Fruit fly (Drosophila melanogaster) whole organism, wandering third instar larva: ENCODE results near the gene CG3618.
A peak's percentile ranks its signal among the peaks of the same experiment; 100 is the strongest.

Source experiments
- Abd-B ChIP-seq: fragments of >200 bp; optimal IDR thresholded peaks from 2 replicates; lab custom pipeline; 2017; ENCODE audit warnings: missing biosample characterization, missing genetic modification characterization
- CG9705 ChIP-seq: fragments of 200-800 bp; sonication (Bioruptor generic); optimal IDR thresholded peaks from 2 replicates; lab custom pipeline; 2018; ENCODE audit warnings: missing biosample characterization, mild to moderate bottlenecking, missing genetic modification characterization
- Dfd ChIP-seq: fragments of >200 bp; optimal IDR thresholded peaks from 2 replicates; lab custom pipeline; 2017; ENCODE audit warnings: missing biosample characterization, missing genetic modification characterization
- Dif ChIP-seq: fragments of 200-275, 200-300 bp; sonication (Bioruptor generic); optimal IDR thresholded peaks from 2 replicates; lab custom pipeline; 2018; ENCODE audit warnings: missing biosample characterization, missing genetic modification characterization; ENCODE audit not compliant: partially characterized antibody
- GATAd ChIP-seq: sonication (Bioruptor generic); optimal IDR thresholded peaks from 2 replicates; lab custom pipeline; 2016; ENCODE audit warnings: missing biosample characterization, missing genetic modification characterization
- Hnf4 ChIP-seq: fragments of 200-800 bp; sonication (Bioruptor generic); optimal IDR thresholded peaks from 2 replicates; lab custom pipeline; 2016; ENCODE audit warnings: missing biosample characterization, mild to moderate bottlenecking, missing genetic modification characterization
- Hr83 ChIP-seq: fragments of 200-300 bp; sonication (Bioruptor generic); optimal IDR thresholded peaks from 2 replicates; lab custom pipeline; 2016; ENCODE audit warnings: missing biosample characterization, mild to moderate bottlenecking, missing genetic modification characterization, moderate library complexity; ENCODE audit not compliant: poor library complexity, severe bottlenecking
- Mio ChIP-seq: sonication (Bioruptor generic); optimal IDR thresholded peaks from 2 replicates; lab custom pipeline; 2016; ENCODE audit warnings: missing biosample characterization, missing genetic modification characterization
- Myc ChIP-seq: fragments of >200 bp; optimal IDR thresholded peaks from 2 replicates; lab custom pipeline; 2017
- N ChIP-seq: fragments of >200 bp; optimal IDR thresholded peaks from 2 replicates; lab custom pipeline; 2018; ENCODE audit warnings: missing biosample characterization, missing external identifiers, missing genetic modification characterization
- OdsH ChIP-seq: fragments of 200-800 bp; sonication (Bioruptor generic); optimal IDR thresholded peaks from 2 replicates; lab custom pipeline; 2016; ENCODE audit warnings: missing biosample characterization, mild to moderate bottlenecking, missing genetic modification characterization
- Sp1 ChIP-seq: fragments of 200-800 bp; sonication (Bioruptor generic); optimal IDR thresholded peaks from 3 replicates; lab custom pipeline; 2019; ENCODE audit warnings: missing biosample characterization, mild to moderate bottlenecking, missing genetic modification characterization, moderate library complexity
- Vsx2 ChIP-seq: fragments of 200-300, 225-300 bp; sonication (Bioruptor generic); optimal IDR thresholded peaks from 2 replicates; lab custom pipeline; 2018; ENCODE audit warnings: missing biosample characterization, missing genetic modification characterization; ENCODE audit not compliant: partially characterized antibody
- br ChIP-seq: fragments of 200-800 bp; sonication (Bioruptor generic); optimal IDR thresholded peaks from 2 replicates; lab custom pipeline; 2016; ENCODE audit warnings: missing biosample characterization, missing genetic modification characterization
- dl ChIP-seq, 2 experiments: fragments of 175-275, 200-275 bp in 1 of 2; fragments of 200-275 bp in 1 of 2; sonication (Bioruptor generic); optimal IDR thresholded peaks; lab custom pipeline; 2018; ENCODE audit warnings: mild to moderate bottlenecking in 2 of 2, missing biosample characterization in 2 of 2, missing genetic modification characterization in 2 of 2, moderate library complexity in 2 of 2; ENCODE audit not compliant: partially characterized antibody in 2 of 2, insufficient read depth in 1 of 2
- dmrt93B ChIP-seq: fragments of 200-800 bp; sonication (Bioruptor generic); optimal IDR thresholded peaks from 2 replicates; lab custom pipeline; 2018; ENCODE audit warnings: missing biosample characterization, mild to moderate bottlenecking, missing genetic modification characterization
- dsf ChIP-seq: sonication (Bioruptor generic); optimal IDR thresholded peaks from 2 replicates; lab custom pipeline; 2016; ENCODE audit warnings: missing biosample characterization, missing genetic modification characterization, borderline replicate concordance
- ey ChIP-seq: fragments of 200-800 bp; sonication (Bioruptor generic); optimal IDR thresholded peaks from 2 replicates; lab custom pipeline; 2016; ENCODE audit warnings: missing biosample characterization, missing genetic modification characterization
- fru ChIP-seq: fragments of 200-800 bp; sonication (Bioruptor generic); optimal IDR thresholded peaks from 3 replicates; lab custom pipeline; 2016; ENCODE audit warnings: missing biosample characterization, mild to moderate bottlenecking, missing genetic modification characterization
- h ChIP-seq: fragments of 200-800 bp; sonication (Bioruptor generic); optimal IDR thresholded peaks from 3 replicates; lab custom pipeline; 2016; ENCODE audit warnings: missing biosample characterization, mild to moderate bottlenecking, missing genetic modification characterization
- lola ChIP-seq: fragments of >200 bp; optimal IDR thresholded peaks from 2 replicates; lab custom pipeline; 2017; ENCODE audit warnings: missing biosample characterization, missing genetic modification characterization
- pan ChIP-seq: fragments of >200 bp; optimal IDR thresholded peaks from 2 replicates; lab custom pipeline; 2017
- rgr ChIP-seq: fragments of 200-800 bp; sonication (Bioruptor generic); optimal IDR thresholded peaks from 3 replicates; lab custom pipeline; 2016; ENCODE audit warnings: missing biosample characterization, mild to moderate bottlenecking, missing genetic modification characterization
- sage ChIP-seq: fragments of 200-800 bp; sonication (Bioruptor generic); optimal IDR thresholded peaks from 2 replicates; lab custom pipeline; 2016; ENCODE audit warnings: missing biosample characterization, mild to moderate bottlenecking, missing genetic modification characterization
- sv ChIP-seq: fragments of 200-800 bp; sonication (Bioruptor generic); optimal IDR thresholded peaks from 3 replicates; lab custom pipeline; 2016; ENCODE audit warnings: missing biosample characterization, missing genetic modification characterization
- tai ChIP-seq: sonication (Bioruptor generic); optimal IDR thresholded peaks from 2 replicates; lab custom pipeline; 2016; ENCODE audit warnings: missing biosample characterization, missing genetic modification characterization
- usp ChIP-seq: fragments of >200 bp; optimal IDR thresholded peaks from 2 replicates; lab custom pipeline; 2017; ENCODE audit warnings: missing biosample characterization, missing genetic modification characterization

CG3618 gene

dm6 chr3L:20826950-20827910, 11.4 kb upstream of the CG3618 start (continued):
- peak; percentile 39 for TF ChIP-seq fru (GFP tag; lab: Kevin White, UChicago)
- peak; percentile 32 for TF ChIP-seq br (GFP tag; lab: Kevin White, UChicago)
- TF ChIP-seq OdsH (GFP tag; lab: Kevin White, UChicago), result peak; percentile 54
- TF ChIP-seq pan, result no peak
- no peak for TF ChIP-seq N (GFP tag; lab: Kevin White, UChicago)
- TF ChIP-seq lola (GFP tag; lab: Kevin White, UChicago), result no peak
- no peak for TF ChIP-seq GATAd (GFP tag; lab: Kevin White, UChicago)
- peak; percentile 62 for TF ChIP-seq rgr (GFP tag; lab: Kevin White, UChicago)
- TF ChIP-seq Dfd (GFP tag; lab: Kevin White, UChicago), result no peak
- TF ChIP-seq dl (GFP tag; optimal IDR thresholded peaks at IDR 0.05; lab: Kevin White, UChicago; ENCODE audit: insufficient read depth in 1 of 2, partially characterized antibody in 2 of 2), result peak in 1 of 2 experiments; percentile 13
- peak; percentile 40 for TF ChIP-seq dmrt93B (GFP tag; lab: Kevin White, UChicago)

- TF ChIP-seq rgr (GFP tag; lab: Kevin White, UChicago) (no peak), lola (GFP tag; lab: Kevin White, UChicago) (peak; percentile 88), dl (GFP tag; optimal IDR thresholded peaks at IDR 0.05; lab: Kevin White, UChicago; ENCODE audit: insufficient read depth in 1 of 2, partially characterized antibody in 2 of 2) (peak in 1 of 2 experiments; percentile 39), sage (GFP tag; lab: Kevin White, UChicago) (peak; percentile 71), dmrt93B (GFP tag; lab: Kevin White, UChicago) (no peak), Dfd (GFP tag; lab: Kevin White, UChicago) (peak; percentile 98)
These were observed 7.4 kb upstream of the CG3618 start for dm6 chr3L:20823206-20823803.

- TF ChIP-seq Hnf4 (no peak), Mio (no peak), usp (no peak), dsf (GFP tag; lab: Kevin White, UChicago) (no peak), h (GFP tag; lab: Kevin White, UChicago) (no peak), Vsx2 (no peak), Abd-B (no peak), Hr83 (GFP tag; lab: Kevin White, UChicago) (no peak), N (GFP tag; lab: Kevin White, UChicago) (no peak)
These were observed 2.1 kb upstream of the CG3618 start, which contains the start of gene Mst77F for dm6 chr3L:20817927-20818326. Mst77F (minus strand) TSS chr3L:20818027.

dm6 chr3L:20809088-20809999, 6.5 kb downstream of the CG3618 start, which contains the start of the genes CG3634 and HIPP1:
CG3634 (minus strand) TSS chr3L:20809272.
HIPP1 (plus strand) TSS chr3L:20809669.
- TF ChIP-seq Myc (peak; percentile 34), ey (GFP tag; lab: Kevin White, UChicago) (no peak), Dif (GFP tag; lab: Kevin White, UChicago) (no peak), CG9705 (GFP tag; lab: Kevin White, UChicago) (no peak), tai (GFP tag; lab: Kevin White, UChicago) (no peak), h (GFP tag; lab: Kevin White, UChicago) (no peak), dl (GFP tag; optimal IDR thresholded peaks at IDR 0.05; lab: Kevin White, UChicago; ENCODE audit: insufficient read depth in 1 of 2, partially characterized antibody in 2 of 2) (no peak), usp (no peak)

dm6 chr3L:20800208-20800607, 15.7 kb downstream of the CG3618 start, which contains the start of gene Spc105R:
Spc105R (plus strand) TSS chr3L:20800410.
- TF ChIP-seq Dif (GFP tag; lab: Kevin White, UChicago), result no peak
- no peak for TF ChIP-seq Vsx2
- no peak for TF ChIP-seq Mio
- TF ChIP-seq GATAd (GFP tag; lab: Kevin White, UChicago), result no peak
- TF ChIP-seq sv (GFP tag; lab: Kevin White, UChicago), result no peak
- no peak for TF ChIP-seq CG9705 (GFP tag; lab: Kevin White, UChicago)
- no peak for TF ChIP-seq Sp1 (GFP tag; lab: Kevin White, UChicago)
